Fruit fly (Drosophila melanogaster) whole organism, embryonic: ENCODE data around the gene CG5805.
A peak's percentile ranks its signal among the peaks of the same experiment; 100 is the strongest.

ENCODE experiments used
- Aef1 ChIP-seq: fragments of 200-800 bp; sonication (Bioruptor generic); IDR thresholded peaks from 3 replicates; pipeline ENCODE4 v1.3.6; 2022; ENCODE audit warnings: missing biosample characterization, missing genetic modification characterization
- CG11398 ChIP-seq: fragments of 200-800 bp; sonication (Bioruptor generic); optimal IDR thresholded peaks from 2 replicates; lab custom pipeline; 2016; ENCODE audit warnings: missing biosample characterization, missing genetic modification characterization
- CG11560 ChIP-seq: fragments of 200-800 bp; sonication (Bioruptor generic); IDR thresholded peaks from 3 replicates; pipeline ENCODE4 v1.3.6; 2022; ENCODE audit warnings: missing biosample characterization, missing genetic modification characterization
- CG11695 ChIP-seq: fragments of 200-800 bp; sonication (Bioruptor generic); IDR thresholded peaks from 3 replicates; pipeline ENCODE4 v1.3.6; 2022; ENCODE audit warnings: missing biosample characterization, missing genetic modification characterization
- CG12219 ChIP-seq: fragments of 200-800 bp; sonication (Bioruptor generic); optimal IDR thresholded peaks from 3 replicates; lab custom pipeline; 2018; ENCODE audit warnings: missing biosample characterization, mild to moderate bottlenecking, missing genetic modification characterization
- CG13624 ChIP-seq: fragments of 200-800 bp; sonication (Bioruptor generic); optimal IDR thresholded peaks from 2 replicates; lab custom pipeline; 2016; ENCODE audit warnings: missing biosample characterization, missing genetic modification characterization
- CG15514 ChIP-seq: fragments of 200-800 bp; sonication (Bioruptor generic); optimal IDR thresholded peaks from 3 replicates; lab custom pipeline; 2017; ENCODE audit warnings: missing biosample characterization, missing genetic modification characterization, mild to moderate bottlenecking, moderate library complexity, missing genetic modification reagents
- CG15696 ChIP-seq: fragments of 200-800 bp; sonication (Bioruptor generic); optimal IDR thresholded peaks from 2 replicates; lab custom pipeline; 2019; ENCODE audit warnings: missing biosample characterization, mild to moderate bottlenecking, missing genetic modification characterization, moderate library complexity
- CG1602 ChIP-seq: fragments of 200-800 bp; sonication (Bioruptor generic); optimal IDR thresholded peaks from 3 replicates; lab custom pipeline; 2016; ENCODE audit warnings: missing biosample characterization, missing genetic modification characterization
- CG17802 ChIP-seq: fragments of 200-800 bp; sonication (Bioruptor generic); optimal IDR thresholded peaks from 2 replicates; lab custom pipeline; 2018; ENCODE audit warnings: missing biosample characterization, mild to moderate bottlenecking, missing genetic modification characterization, moderate library complexity
- CG1792 ChIP-seq: fragments of 200-800 bp; sonication (Bioruptor generic); optimal IDR thresholded peaks from 2 replicates; lab custom pipeline; 2016; ENCODE audit warnings: missing biosample characterization, missing genetic modification characterization
- CG1832 ChIP-seq: fragments of 200-800 bp; sonication (Bioruptor generic); optimal IDR thresholded peaks from 2 replicates; lab custom pipeline; 2017; ENCODE audit warnings: missing biosample characterization, mild to moderate bottlenecking, missing genetic modification characterization, inconsistent platforms
- CG4617 ChIP-seq: fragments of 200-800 bp; sonication (Bioruptor generic); optimal IDR thresholded peaks from 3 replicates; lab custom pipeline; 2016; ENCODE audit warnings: missing biosample characterization, missing genetic modification characterization, borderline replicate concordance
- CG4820 ChIP-seq: fragments of 200-800 bp; sonication (Bioruptor generic); optimal IDR thresholded peaks from 3 replicates; lab custom pipeline; 2016; ENCODE audit warnings: missing biosample characterization, missing genetic modification characterization
- CG8944 ChIP-seq: fragments of 200-800 bp; sonication (Bioruptor generic); optimal IDR thresholded peaks from 3 replicates; lab custom pipeline; 2016; ENCODE audit warnings: missing biosample characterization, missing genetic modification characterization
- CG9727 ChIP-seq: fragments of 200-800 bp; sonication (Bioruptor generic); optimal IDR thresholded peaks from 3 replicates; lab custom pipeline; 2017; ENCODE audit warnings: missing biosample characterization, mild to moderate bottlenecking, missing genetic modification characterization
- Dip3 ChIP-seq: fragments of 200-800 bp; sonication (Bioruptor generic); optimal IDR thresholded peaks from 3 replicates; lab custom pipeline; 2016; ENCODE audit warnings: missing biosample characterization, missing genetic modification characterization
- Dref ChIP-seq: fragments of 200-800 bp; sonication (Bioruptor generic); IDR thresholded peaks from 2 replicates; pipeline ENCODE4 v1.3.6; 2022; ENCODE audit warnings: missing biosample characterization, missing genetic modification characterization
- Drgx ChIP-seq: fragments of 200-800 bp; sonication (Bioruptor generic); IDR thresholded peaks from 2 replicates; pipeline ENCODE4 v1.3.6; 2022; ENCODE audit warnings: missing biosample characterization, missing genetic modification characterization
- E2f2 ChIP-seq: fragments of 200-800 bp; sonication (Bioruptor generic); IDR thresholded peaks from 2 replicates; pipeline ENCODE4 v1.3.6; 2022; ENCODE audit warnings: missing biosample characterization, missing genetic modification characterization
- Gug ChIP-seq: fragments of 200-800 bp; sonication (Bioruptor generic); IDR thresholded peaks from 4 replicates; pipeline ENCODE4 v1.3.6; 2022; ENCODE audit warnings: missing biosample characterization, missing genetic modification characterization
- HLHmδ ChIP-seq: fragments of 200-800 bp; sonication (Bioruptor generic); optimal IDR thresholded peaks from 2 replicates; lab custom pipeline; 2018; ENCODE audit warnings: missing biosample characterization, mild to moderate bottlenecking, missing genetic modification characterization, moderate library complexity
- Hand ChIP-seq: fragments of 200-800 bp; sonication (Bioruptor generic); optimal IDR thresholded peaks from 2 replicates; lab custom pipeline; 2017; ENCODE audit warnings: mild to moderate bottlenecking, missing biosample characterization, missing genetic modification reagents, missing genetic modification characterization
- Hsf ChIP-seq: fragments of 200-800 bp; sonication (Bioruptor generic); optimal IDR thresholded peaks from 3 replicates; lab custom pipeline; 2016; ENCODE audit warnings: missing biosample characterization, missing genetic modification characterization
- MBD-R2 ChIP-seq: fragments of 200-800 bp; sonication (Bioruptor generic); IDR thresholded peaks from 2 replicates; pipeline ENCODE4 v1.3.6; 2022; ENCODE audit warnings: missing biosample characterization, missing genetic modification characterization
- MESR4 ChIP-seq: fragments of 200-800 bp; sonication (Bioruptor generic); optimal IDR thresholded peaks from 2 replicates; lab custom pipeline; 2018; ENCODE audit warnings: missing biosample characterization, mild to moderate bottlenecking, missing genetic modification characterization, moderate library complexity
- Ptx1 ChIP-seq: fragments of 200-800 bp; sonication (Bioruptor generic); IDR thresholded peaks from 2 replicates; pipeline ENCODE4 v1.3.6; 2022; ENCODE audit warnings: missing biosample characterization, missing genetic modification characterization
- Sox102F ChIP-seq: fragments of 200-800 bp; sonication (Bioruptor generic); optimal IDR thresholded peaks from 2 replicates; lab custom pipeline; 2018; ENCODE audit warnings: missing biosample characterization, mild to moderate bottlenecking, missing genetic modification characterization, moderate library complexity
- TFAM ChIP-seq: fragments of 200-800 bp; sonication (Bioruptor generic); optimal IDR thresholded peaks from 2 replicates; lab custom pipeline; 2017; ENCODE audit warnings: missing biosample characterization, missing genetic modification characterization, inconsistent platforms
- YL-1 ChIP-seq: fragments of 200-800 bp; sonication (Bioruptor generic); optimal IDR thresholded peaks from 3 replicates; lab custom pipeline; 2017; ENCODE audit warnings: missing biosample characterization, mild to moderate bottlenecking, missing genetic modification characterization
- ap ChIP-seq: fragments of 200-800 bp; sonication (Bioruptor generic); IDR thresholded peaks from 2 replicates; pipeline ENCODE4 v1.3.6; 2022; ENCODE audit warnings: missing biosample characterization, missing genetic modification characterization
- ash1 ChIP-seq: fragments of 200-800 bp; sonication (Bioruptor generic); optimal IDR thresholded peaks from 2 replicates; lab custom pipeline; 2018; ENCODE audit warnings: missing biosample characterization, mild to moderate bottlenecking, missing genetic modification characterization
- ems ChIP-seq: fragments of 200-800 bp; sonication (Bioruptor generic); optimal IDR thresholded peaks from 3 replicates; lab custom pipeline; 2016; ENCODE audit warnings: missing biosample characterization, missing genetic modification characterization
- ewg ChIP-seq: fragments of 200-800 bp; sonication (Bioruptor generic); optimal IDR thresholded peaks from 3 replicates; lab custom pipeline; 2017; ENCODE audit warnings: mild to moderate bottlenecking, missing biosample characterization, missing genetic modification reagents, missing genetic modification characterization
- exex ChIP-seq: fragments of 200-800 bp; sonication (Bioruptor generic); optimal IDR thresholded peaks from 4 replicates; lab custom pipeline; 2018; ENCODE audit warnings: missing biosample characterization, mild to moderate bottlenecking, missing genetic modification characterization, moderate library complexity
- fd64A ChIP-seq: fragments of 200-800 bp; sonication (Bioruptor generic); optimal IDR thresholded peaks from 3 replicates; lab custom pipeline; 2018; ENCODE audit warnings: missing biosample characterization, mild to moderate bottlenecking, missing genetic modification characterization
- grn ChIP-seq: fragments of 200-800 bp; sonication (Bioruptor generic); optimal IDR thresholded peaks from 3 replicates; lab custom pipeline; 2017; ENCODE audit warnings: missing biosample characterization, missing genetic modification characterization
- hbn ChIP-seq: fragments of 200-800 bp; sonication (Bioruptor generic); IDR thresholded peaks from 2 replicates; pipeline ENCODE4 v1.3.6; 2022; ENCODE audit warnings: missing biosample characterization, missing genetic modification characterization; ENCODE audit not compliant: partially characterized antibody
- klu ChIP-seq: fragments of 200-800 bp; sonication (Bioruptor generic); IDR thresholded peaks from 2 replicates; pipeline ENCODE4 v1.3.6; 2022; ENCODE audit warnings: missing biosample characterization, missing genetic modification characterization
- lab ChIP-seq: fragments of 200-800 bp; sonication (Bioruptor generic); optimal IDR thresholded peaks from 3 replicates; lab custom pipeline; 2017; ENCODE audit warnings: missing biosample characterization, missing genetic modification characterization, mild to moderate bottlenecking, moderate library complexity, missing genetic modification reagents
- lilli ChIP-seq: fragments of 200-800 bp; sonication (Bioruptor generic); optimal IDR thresholded peaks from 3 replicates; lab custom pipeline; 2016; ENCODE audit warnings: missing biosample characterization, missing genetic modification characterization
- lmd ChIP-seq: fragments of 200-800 bp; sonication (Bioruptor generic); IDR thresholded peaks from 2 replicates; pipeline ENCODE4 v1.3.6; 2022; ENCODE audit warnings: missing biosample characterization, missing genetic modification characterization
- luna ChIP-seq: fragments of 200-800 bp; sonication (Bioruptor generic); optimal IDR thresholded peaks from 2 replicates; lab custom pipeline; 2016; ENCODE audit warnings: missing biosample characterization, missing genetic modification characterization
- nmo ChIP-seq: fragments of 200-800 bp; sonication (Bioruptor generic); optimal IDR thresholded peaks from 2 replicates; lab custom pipeline; 2018; ENCODE audit warnings: missing biosample characterization, mild to moderate bottlenecking, missing genetic modification characterization, moderate library complexity
- pho ChIP-seq: fragments of 200-800 bp; sonication (Bioruptor generic); optimal IDR thresholded peaks from 2 replicates; lab custom pipeline; 2016; ENCODE audit warnings: missing biosample characterization, missing genetic modification characterization
- pzg ChIP-seq: fragments of 200-800 bp; sonication (Bioruptor generic); optimal IDR thresholded peaks from 3 replicates; lab custom pipeline; 2018; ENCODE audit warnings: missing biosample characterization, mild to moderate bottlenecking, missing genetic modification characterization, moderate library complexity
- sim ChIP-seq: fragments of 200-800 bp; sonication (Bioruptor generic); IDR thresholded peaks from 2 replicates; pipeline ENCODE4 v1.3.6; 2022; ENCODE audit warnings: missing biosample characterization, missing genetic modification characterization
- sima ChIP-seq: fragments of 200-800 bp; sonication (Bioruptor generic); optimal IDR thresholded peaks from 2 replicates; lab custom pipeline; 2016; ENCODE audit warnings: missing biosample characterization, missing genetic modification characterization
- tll ChIP-seq, 2 experiments: fragments of 200-800 bp in 1 of 2; fragments of >200 bp in 1 of 2; sonication (Bioruptor generic) in 1 of 2; optimal IDR thresholded peaks; 2 replicates each; lab custom pipeline; 2017 to 2019; ENCODE audit warnings: missing biosample characterization in 2 of 2, missing genetic modification characterization in 2 of 2, mild to moderate bottlenecking in 1 of 2, moderate library complexity in 1 of 2
- wor ChIP-seq: fragments of 200-800 bp; sonication (Bioruptor generic); IDR thresholded peaks from 2 replicates; pipeline ENCODE4 v1.3.6; 2022; ENCODE audit warnings: missing biosample characterization, missing genetic modification characterization

CG5805 gene

dm6 chr3R:24829887-24830351 is 42.7 kb upstream of the CG5805 start, which contains the start of the genes Kaz and CG43273 (continued):
- no peak for TF ChIP-seq pho (GFP tag; lab: Kevin White, UChicago)
- peak in 1 of 2 experiments; percentile 28 for TF ChIP-seq tll (GFP tag; optimal IDR thresholded peaks at IDR 0.05; lab: Kevin White, UChicago)
- no peak for TF ChIP-seq Sox102F (GFP tag; lab: Kevin White, UChicago)
- TF ChIP-seq lilli (GFP tag; lab: Kevin White, UChicago), result peak; percentile 73
- no peak for TF ChIP-seq luna (GFP tag; lab: Kevin White, UChicago)
- no peak for TF ChIP-seq Dip3
- no peak for TF ChIP-seq HLHmδ (GFP tag; lab: Kevin White, UChicago)
- peak; percentile 13 for TF ChIP-seq CG13624 (GFP tag; lab: Kevin White, UChicago)
- peak; percentile 83 for TF ChIP-seq nmo
- no peak for TF ChIP-seq lab (GFP tag; lab: Kevin White, UChicago)
- peak; percentile 57 for TF ChIP-seq CG4617 (GFP tag; lab: Kevin White, UChicago)
- peak; percentile 42 for TF ChIP-seq CG4820 (GFP tag; lab: Kevin White, UChicago)
- no peak for TF ChIP-seq hbn (GFP tag; lab: Robert Waterston, UW)
- TF ChIP-seq ap (GFP tag; lab: Robert Waterston, UW), result no peak
- peak; percentile 6 for TF ChIP-seq ems (GFP tag; lab: Kevin White, UChicago)
- TF ChIP-seq CG12219 (GFP tag; lab: Kevin White, UChicago), result no peak
- TF ChIP-seq CG17802 (tag; lab: Kevin White, UChicago), result no peak
- peak; percentile 48 for TF ChIP-seq CG1602 (GFP tag; lab: Kevin White, UChicago)
- TF ChIP-seq lmd (GFP tag; lab: Robert Waterston, UW), result peak; percentile 34; the same call in 1 of the 2 replicates
- TF ChIP-seq Drgx (GFP tag; lab: Robert Waterston, UW), result no peak
- peak; percentile 32 for TF ChIP-seq CG9727 (GFP tag; lab: Kevin White, UChicago)
- TF ChIP-seq Ptx1 (GFP tag; lab: Robert Waterston, UW), result peak; percentile 75
- no peak for TF ChIP-seq CG1832 (GFP tag; lab: Kevin White, UChicago)
- TF ChIP-seq klu (GFP tag; lab: Robert Waterston, UW), result peak; percentile 30; the same call in 1 of the 2 replicates

DNA sequence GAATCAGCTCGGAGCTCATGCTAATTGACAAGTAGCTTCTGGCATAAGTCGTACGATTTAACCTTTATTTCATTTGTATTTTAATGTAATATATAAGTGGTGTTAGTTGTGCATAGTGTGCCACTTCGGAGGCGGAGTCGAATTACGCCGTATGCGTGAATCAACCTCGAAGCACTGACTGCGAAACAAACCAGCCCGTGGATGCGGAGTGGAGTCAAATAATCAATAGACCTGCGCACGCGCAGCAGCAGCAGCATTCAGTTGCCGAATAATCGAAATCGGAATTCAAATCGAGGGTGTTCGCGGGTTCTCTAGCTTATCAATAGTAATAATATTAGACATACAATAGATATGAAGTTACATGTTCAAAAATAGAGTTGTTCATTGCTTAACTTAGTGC is 41.0 kb upstream of the CG5805 start, which contains the start of gene RabX4:
Gene RabX4, minus strand, starts transcription at position 176 of the 400 bp plus-strand sequence.
- TF ChIP-seq ash1 (GFP tag; lab: Kevin White, UChicago) (no peak), sima (GFP tag; lab: Kevin White, UChicago) (no peak), Hand (GFP tag; lab: Kevin White, UChicago) (no peak), Drgx (GFP tag; lab: Robert Waterston, UW) (no peak), Aef1 (GFP tag; lab: Robert Waterston, UW) (no peak), fd64A (GFP tag; lab: Kevin White, UChicago) (no peak), Gug (no peak), MBD-R2 (GFP tag; lab: Robert Waterston, UW) (no peak), YL-1 (GFP tag; lab: Kevin White, UChicago) (peak; percentile 42), ewg (GFP tag; lab: Kevin White, UChicago) (peak; percentile 99), Dref (GFP tag; lab: Robert Waterston, UW) (peak; percentile 48), wor (no peak), E2f2 (GFP tag; lab: Robert Waterston, UW) (peak; percentile 59), CG15514 (GFP tag; lab: Kevin White, UChicago) (peak; percentile 13), nmo (no peak), CG11695 (GFP tag; lab: Robert Waterston, UW) (peak; percentile 6; the same call in 1 of the 3 replicates), CG11398 (no peak), grn (GFP tag; lab: Kevin White, UChicago) (no peak), CG8944 (no peak), MESR4 (peak; percentile 1), TFAM (GFP tag; lab: Kevin White, UChicago) (no peak), CG15696 (tag; lab: Kevin White, UChicago) (no peak), CG1792 (no peak), exex (tag; lab: Kevin White, UChicago) (no peak), CG11560 (no peak), Hsf (no peak), sim (GFP tag; lab: Robert Waterston, UW) (no peak), pzg (GFP tag; lab: Kevin White, UChicago) (peak; percentile 22)
